Worm (Caenorhabditis elegans): ENCODE results near the gene srh-48.

DNA sequence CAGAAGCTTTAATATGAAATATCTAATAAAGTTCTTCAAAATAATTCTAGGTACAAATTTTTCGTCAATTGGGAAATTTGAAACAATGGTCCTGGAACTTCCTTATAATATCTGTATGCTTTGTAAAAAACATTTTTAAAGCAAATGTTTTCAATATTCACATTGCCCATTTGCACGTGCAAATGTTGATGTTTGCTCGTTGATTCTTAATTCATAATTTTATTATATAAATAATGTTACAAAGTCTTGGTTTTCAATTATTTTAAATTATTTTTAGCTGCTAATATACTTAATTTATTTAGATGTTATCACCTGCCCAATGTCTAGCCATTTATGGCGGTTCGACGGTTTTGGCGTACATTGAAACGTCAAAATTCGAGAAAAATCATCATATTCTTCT, 42.1 kb downstream of the srh-48 start, which contains the start of gene M176.11:
- no peak for TF ChIP-seq elt-2 (tag; optimal IDR thresholded peaks at IDR 0.05)
- TF ChIP-seq nfya-1 (tag; optimal IDR thresholded peaks at IDR 0.05; ENCODE audit: insufficient read depth), result no peak
- no peak for TF ChIP-seq aly-2 (tag; optimal IDR thresholded peaks at IDR 0.05)
- TF ChIP-seq unc-62 (GFP tag; optimal IDR thresholded peaks at IDR 0.05), result no peak
- TF ChIP-seq ama-1 (optimal IDR thresholded peaks at IDR 0.05), result no peak
- TF ChIP-seq nhr-237 (tag; optimal IDR thresholded peaks at IDR 0.05), result no peak
- no peak for TF ChIP-seq zag-1 (tag; optimal IDR thresholded peaks at IDR 0.05)
- no peak for TF ChIP-seq fkh-2 (tag; optimal IDR thresholded peaks at IDR 0.05)
- no peak for TF ChIP-seq nhr-76 (tag; optimal IDR thresholded peaks at IDR 0.05)
- no peak for TF ChIP-seq pqm-1 (tag; optimal IDR thresholded peaks at IDR 0.05)
- TF ChIP-seq ZK546.5 (tag; optimal IDR thresholded peaks at IDR 0.05), result no peak
- TF ChIP-seq ceh-9 (tag; optimal IDR thresholded peaks at IDR 0.05), result no peak

Measured in whole organism, L3 larva.